Worm (Caenorhabditis elegans): ENCODE data around the gene col-114.

ce11 chrIV:7205969-7206368 lies 40.5 kb downstream of the col-114 start, which contains the start of gene kcc-1:
- TF ChIP-seq nhr-77 (tag; optimal IDR thresholded peaks at IDR 0.05), result no peak
- TF ChIP-seq skn-1 (tag; optimal IDR thresholded peaks at IDR 0.05), result no peak
- no peak for TF ChIP-seq unc-62 (GFP tag; optimal IDR thresholded peaks at IDR 0.05)
- no peak for TF ChIP-seq lin-15B (tag; optimal IDR thresholded peaks at IDR 0.05)
